Worm (Caenorhabditis elegans) whole organism, L4 larva: ENCODE results near the gene F56B3.4.

Source experiments
- ceh-44 ChIP-seq: fragments of 200-800 bp; sonication (Bioruptor generic); IDR thresholded peaks from 2 replicates; pipeline ENCODE4 v1.3.6; 2022; ENCODE audit warnings: missing genetic modification reagents, missing genetic modification characterization, missing compliant biosample characterization
- unc-39 ChIP-seq: sonication (generic microtip); optimal IDR thresholded peaks from 2 replicates; lab custom pipeline; 2017; ENCODE audit warnings: missing biosample characterization, missing genetic modification characterization
- unc-62 ChIP-seq, 3 experiments: fragments of 150-350 bp in 1 of 3; sonication (generic microtip); optimal IDR thresholded peaks in 2 of 3; peaks in 1 of 3; 1 replicate in 1 of 3; 2 replicates in 2 of 3; lab custom pipeline; 2014 to 2017; ENCODE audit warnings: missing biosample characterization in 3 of 3, missing genetic modification characterization in 3 of 3, missing genetic modification reagents in 3 of 3, missing genotype in 1 of 3

DNA sequence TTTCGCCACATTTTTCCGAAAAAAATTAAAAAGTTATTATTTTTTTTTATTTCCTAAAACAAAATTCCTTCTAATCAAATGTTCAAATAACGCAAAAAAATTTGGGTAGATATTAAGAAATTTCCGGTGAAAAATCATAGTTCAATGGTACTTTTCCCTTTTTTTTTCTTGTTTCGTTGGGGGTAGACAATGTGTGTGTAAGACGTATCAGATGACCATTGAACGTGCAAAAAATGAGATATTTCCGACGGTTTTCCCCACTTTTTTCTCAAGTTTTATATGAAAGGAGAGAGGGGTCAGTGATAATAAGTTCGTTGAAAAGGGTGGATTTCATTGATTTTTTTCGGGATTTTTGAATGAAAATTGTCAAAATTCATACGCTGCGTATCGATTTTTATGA is 32.1 kb upstream of the F56B3.4 start:
- TF ChIP-seq unc-62 (GFP tag; optimal IDR thresholded peaks at IDR 0.05 in 1 of 2; lab: Kevin White, UChicago), result no peak
- TF ChIP-seq unc-62 (tag; optimal IDR thresholded peaks at IDR 0.05; lab: Kevin White, UChicago), result no peak
- TF ChIP-seq unc-39, result no peak
- TF ChIP-seq ceh-44 (GFP tag; lab: Robert Waterston, UW), result no peak
